Worm (Caenorhabditis elegans): ENCODE measurements around the gene mdt-6.

Gene mdt-6

ce11 chrV:7027055-7027454, 32.4 kb downstream of the mdt-6 start, which contains the start of gene F20A1.6:
TSS of gene F20A1.6 (minus strand) at chrV:7027155.
- TF ChIP-seq B0310.2 (tag; optimal IDR thresholded peaks at IDR 0.05), result no peak

- TF ChIP-seq flt-1 (GFP tag; IDR thresholded peaks at IDR 0.05) (no peak), pes-1 (GFP tag; IDR thresholded peaks at IDR 0.05) (no peak), scrt-1 (GFP tag; IDR thresholded peaks at IDR 0.05) (no peak), aly-1 (tag; optimal IDR thresholded peaks at IDR 0.05) (no peak), sea-1 (GFP tag; conservative IDR thresholded peaks at IDR 0.05) (no peak), hmbx-1 (tag; optimal IDR thresholded peaks at IDR 0.05) (no peak)
Measured at ce11 chrV:7022981-7023380, 36.4 kb downstream of the mdt-6 start.

DNA sequence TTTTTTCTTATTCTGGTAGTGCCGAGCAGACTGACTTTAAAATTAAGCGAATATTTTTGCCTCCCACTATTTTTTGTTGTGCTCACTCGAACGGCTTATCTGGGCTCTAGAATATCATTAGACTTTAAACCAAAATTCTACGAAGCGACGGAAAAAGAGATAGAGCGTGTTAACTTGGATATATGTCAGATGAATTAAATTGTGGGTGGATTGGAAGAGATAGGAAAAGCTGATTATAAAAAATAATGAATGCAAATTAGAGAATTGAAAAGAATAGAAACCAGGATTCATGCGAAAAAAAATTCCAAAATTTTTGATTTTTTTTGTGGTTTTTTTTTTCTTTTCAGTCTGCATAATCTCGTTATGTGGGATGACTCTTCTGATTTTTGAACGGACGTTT, 37.7 kb downstream of the mdt-6 start, which contains the start of gene F20A1.4:
Gene F20A1.4, minus strand, starts transcription at position 101 of the 400 bp plus-strand sequence.
- TF ChIP-seq ceh-13 (GFP tag; optimal IDR thresholded peaks at IDR 0.05), result no peak
- no peak for TF ChIP-seq flt-1 (GFP tag; IDR thresholded peaks at IDR 0.05)
- no peak for TF ChIP-seq ets-7 (tag; optimal IDR thresholded peaks at IDR 0.05)
- TF ChIP-seq ama-1 (optimal IDR thresholded peaks at IDR 0.05), result no peak
- no peak for TF ChIP-seq sea-1 (GFP tag; conservative IDR thresholded peaks at IDR 0.05)
- no peak for TF ChIP-seq hnd-1 (tag; optimal IDR thresholded peaks at IDR 0.05)
- no peak for TF ChIP-seq F13C5.2 (tag; optimal IDR thresholded peaks at IDR 0.05)
- no peak for TF ChIP-seq B0310.2 (tag; optimal IDR thresholded peaks at IDR 0.05)
- TF ChIP-seq pes-1 (GFP tag; IDR thresholded peaks at IDR 0.05), result no peak
- TF ChIP-seq tra-4 (tag; optimal IDR thresholded peaks at IDR 0.05), result no peak
- TF ChIP-seq tbx-11 (GFP tag; IDR thresholded peaks at IDR 0.05), result no peak
- TF ChIP-seq aly-1 (tag; optimal IDR thresholded peaks at IDR 0.05), result no peak
- TF ChIP-seq hmg-4 (GFP tag; optimal IDR thresholded peaks at IDR 0.05), result no peak
- TF ChIP-seq hmbx-1 (tag; optimal IDR thresholded peaks at IDR 0.05), result no peak
- TF ChIP-seq scrt-1 (GFP tag; IDR thresholded peaks at IDR 0.05), result no peak
- TF ChIP-seq ceh-36 (tag; optimal IDR thresholded peaks at IDR 0.05), result no peak
- no peak for TF ChIP-seq tbx-37 (GFP tag; conservative IDR thresholded peaks at IDR 0.05)

- TF ChIP-seq tra-4 (tag; optimal IDR thresholded peaks at IDR 0.05) (no peak), tbx-11 (GFP tag; IDR thresholded peaks at IDR 0.05) (no peak), scrt-1 (GFP tag; IDR thresholded peaks at IDR 0.05) (no peak), ceh-36 (tag; optimal IDR thresholded peaks at IDR 0.05) (no peak), sea-1 (GFP tag; conservative IDR thresholded peaks at IDR 0.05) (no peak), hnd-1 (tag; optimal IDR thresholded peaks at IDR 0.05) (no peak), hmg-4 (GFP tag; optimal IDR thresholded peaks at IDR 0.05) (no peak), F13C5.2 (tag; optimal IDR thresholded peaks at IDR 0.05) (no peak), flt-1 (GFP tag; IDR thresholded peaks at IDR 0.05) (no peak), aly-1 (tag; optimal IDR thresholded peaks at IDR 0.05) (no peak)
Measured at ce11 chrV:7017059-7017458, 42.4 kb downstream of the mdt-6 start, which contains the start of gene srsx-32. TSS of gene srsx-32 (plus strand) at chrV:7017359.

DNA sequence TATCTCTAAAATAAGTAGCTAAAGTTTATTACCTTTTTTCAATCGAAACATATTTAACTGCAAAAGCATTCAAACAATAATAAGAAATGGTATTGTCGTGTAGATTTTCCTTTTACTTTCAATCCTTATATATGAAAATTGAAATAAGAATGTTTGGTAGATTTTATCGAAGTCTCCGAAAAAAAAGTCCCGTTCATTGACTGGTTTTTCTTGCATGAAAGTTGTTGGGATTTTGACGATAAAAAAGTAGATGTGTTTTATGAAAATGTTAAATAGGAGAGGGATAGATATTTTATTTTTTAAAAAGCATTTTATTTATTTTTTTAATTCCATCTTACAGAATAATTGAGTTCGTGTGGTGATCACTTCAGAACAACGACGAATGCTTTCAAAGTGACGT, 43.6 kb downstream of the mdt-6 start, which contains the start of gene C33G8.13:
Gene C33G8.13, minus strand, starts transcription at position 101 of the 400 bp plus-strand sequence.
- TF ChIP-seq sea-1 (GFP tag; conservative IDR thresholded peaks at IDR 0.05), result no peak
- TF ChIP-seq ceh-13 (GFP tag; optimal IDR thresholded peaks at IDR 0.05), result no peak
- no peak for TF ChIP-seq B0310.2 (tag; optimal IDR thresholded peaks at IDR 0.05)

ce11 chrV:7012617-7013016, 46.8 kb downstream of the mdt-6 start, which contains the start of gene srw-127:
TSS of gene srw-127 (plus strand) at chrV:7012917.
- no peak for TF ChIP-seq ceh-36 (tag; optimal IDR thresholded peaks at IDR 0.05)
- TF ChIP-seq sea-1 (GFP tag; conservative IDR thresholded peaks at IDR 0.05), result no peak

ce11 chrV:7009461-7009860, 50.0 kb downstream of the mdt-6 start, which contains the start of gene C33G8.2:
TSS of gene C33G8.2 (plus strand) at chrV:7009761.
- TF ChIP-seq tbx-37 (GFP tag; conservative IDR thresholded peaks at IDR 0.05), result no peak
- TF ChIP-seq F13C5.2 (tag; optimal IDR thresholded peaks at IDR 0.05), result no peak
- TF ChIP-seq hnd-1 (tag; optimal IDR thresholded peaks at IDR 0.05), result no peak
- TF ChIP-seq B0310.2 (tag; optimal IDR thresholded peaks at IDR 0.05), result no peak
- TF ChIP-seq ceh-36 (tag; optimal IDR thresholded peaks at IDR 0.05), result no peak
- TF ChIP-seq scrt-1 (GFP tag; IDR thresholded peaks at IDR 0.05), result no peak
